Fruit fly (Drosophila melanogaster): ENCODE results near the gene JIL-1.
A peak's percentile ranks its signal among the peaks of the same experiment; 100 is the strongest.

JIL-1 gene

dm6 chr3L:11074043-11074853, 18.7 kb downstream of the JIL-1 start, which contains the start of the genes Pfdn2 and Noc1:
TSS of gene Pfdn2 (minus strand) at chr3L:11074388.
TSS of gene Noc1 (plus strand) at chr3L:11074769.
- peak; percentile 24 for TF ChIP-seq sv (GFP tag; optimal IDR thresholded peaks at IDR 0.05)
- TF ChIP-seq Mio (GFP tag; optimal IDR thresholded peaks at IDR 0.05) = no peak
- TF ChIP-seq tai (GFP tag; optimal IDR thresholded peaks at IDR 0.05) = no peak
- TF ChIP-seq dsf (GFP tag; optimal IDR thresholded peaks at IDR 0.05; ENCODE audit: borderline replicate concordance) = peak; percentile 51
- TF ChIP-seq usp (GFP tag; optimal IDR thresholded peaks at IDR 0.05) = no peak
- TF ChIP-seq psq (GFP tag; optimal IDR thresholded peaks at IDR 0.05) = peak; percentile 54
- no peak for TF ChIP-seq CrebA (GFP tag; optimal IDR thresholded peaks at IDR 0.05; ENCODE audit: borderline replicate concordance)
- TF ChIP-seq Rel (GFP tag; optimal IDR thresholded peaks at IDR 0.05) = no peak
- no peak for TF ChIP-seq Rel (tag; optimal IDR thresholded peaks at IDR 0.05)
- TF ChIP-seq GATAd (GFP tag; optimal IDR thresholded peaks at IDR 0.05) = no peak
- peak; percentile 55 for TF ChIP-seq Myc (optimal IDR thresholded peaks at IDR 0.05)

dm6 chr3L:11071057-11071456, 21.9 kb downstream of the JIL-1 start:
- TF ChIP-seq sage (GFP tag; optimal IDR thresholded peaks at IDR 0.05) (no peak), dl (GFP tag; optimal IDR thresholded peaks at IDR 0.05; ENCODE audit: insufficient read depth in 1 of 2, partially characterized antibody in 2 of 2) (no peak), CrebA (GFP tag; optimal IDR thresholded peaks at IDR 0.05; ENCODE audit: borderline replicate concordance) (no peak), Hr83 (GFP tag; optimal IDR thresholded peaks at IDR 0.05; ENCODE audit: poor library complexity, severe bottlenecking) (no peak), Abd-B (GFP tag; optimal IDR thresholded peaks at IDR 0.05) (no peak), OdsH (GFP tag; optimal IDR thresholded peaks at IDR 0.05) (no peak), Myc (optimal IDR thresholded peaks at IDR 0.05) (no peak), lola (GFP tag; optimal IDR thresholded peaks at IDR 0.05) (no peak), ey (GFP tag; optimal IDR thresholded peaks at IDR 0.05) (no peak), Jra (GFP tag; optimal IDR thresholded peaks at IDR 0.05) (no peak), sv (GFP tag; optimal IDR thresholded peaks at IDR 0.05) (no peak), fru (GFP tag; optimal IDR thresholded peaks at IDR 0.05) (no peak), jim (GFP tag; optimal IDR thresholded peaks at IDR 0.05) (no peak), Rel (GFP tag; optimal IDR thresholded peaks at IDR 0.05) (no peak), Rel (tag; optimal IDR thresholded peaks at IDR 0.05) (no peak), CG9705 (GFP tag; optimal IDR thresholded peaks at IDR 0.05) (no peak), rgr (GFP tag; optimal IDR thresholded peaks at IDR 0.05) (no peak), CG32264 (GFP tag; optimal IDR thresholded peaks at IDR 0.05) (no peak)

dm6 chr3L:11070372-11070854, 22.6 kb downstream of the JIL-1 start, which contains the start of gene Mocs1:
TSS of gene Mocs1 (plus strand) at chr3L:11070526.
- no peak for TF ChIP-seq CG32264 (GFP tag; optimal IDR thresholded peaks at IDR 0.05)
- TF ChIP-seq OdsH (GFP tag; optimal IDR thresholded peaks at IDR 0.05) = peak; percentile 14
- TF ChIP-seq jim (GFP tag; optimal IDR thresholded peaks at IDR 0.05) = peak; percentile 11
- no peak for TF ChIP-seq Abd-B (GFP tag; optimal IDR thresholded peaks at IDR 0.05)
- TF ChIP-seq CrebA (GFP tag; optimal IDR thresholded peaks at IDR 0.05; ENCODE audit: borderline replicate concordance) = no peak
- TF ChIP-seq brk (GFP tag; optimal IDR thresholded peaks at IDR 0.05) = no peak
- TF ChIP-seq Sp1 (GFP tag; optimal IDR thresholded peaks at IDR 0.05) = peak; percentile 31
- TF ChIP-seq usp (GFP tag; optimal IDR thresholded peaks at IDR 0.05) = no peak
- no peak for TF ChIP-seq Mio (GFP tag; optimal IDR thresholded peaks at IDR 0.05)
- TF ChIP-seq dmrt93B (GFP tag; optimal IDR thresholded peaks at IDR 0.05) = no peak
- peak in 1 of 2 experiments; percentile 43 for TF ChIP-seq foxo (GFP tag; optimal IDR thresholded peaks at IDR 0.05)
- no peak for TF ChIP-seq woc (GFP tag; optimal IDR thresholded peaks at IDR 0.05)
- TF ChIP-seq dl (GFP tag; optimal IDR thresholded peaks at IDR 0.05; ENCODE audit: insufficient read depth in 1 of 2, partially characterized antibody in 2 of 2) = no peak
- no peak for TF ChIP-seq GATAd (GFP tag; optimal IDR thresholded peaks at IDR 0.05)
- no peak for TF ChIP-seq lola (GFP tag; optimal IDR thresholded peaks at IDR 0.05)
- no peak for TF ChIP-seq Myc (optimal IDR thresholded peaks at IDR 0.05)
- no peak for TF ChIP-seq dsf (GFP tag; optimal IDR thresholded peaks at IDR 0.05; ENCODE audit: borderline replicate concordance)
- TF ChIP-seq Hnf4 (GFP tag; optimal IDR thresholded peaks at IDR 0.05) = peak; percentile 49
- TF ChIP-seq Vsx2 (GFP tag; optimal IDR thresholded peaks at IDR 0.05; ENCODE audit: partially characterized antibody) = no peak
- TF ChIP-seq h (GFP tag; optimal IDR thresholded peaks at IDR 0.05) = no peak
- TF ChIP-seq br (GFP tag; optimal IDR thresholded peaks at IDR 0.05) = no peak
- TF ChIP-seq tai (GFP tag; optimal IDR thresholded peaks at IDR 0.05) = no peak
- TF ChIP-seq rgr (GFP tag; optimal IDR thresholded peaks at IDR 0.05) = peak; percentile 56
- no peak for TF ChIP-seq N (GFP tag; optimal IDR thresholded peaks at IDR 0.05)
- TF ChIP-seq sage (GFP tag; optimal IDR thresholded peaks at IDR 0.05) = no peak
- no peak for TF ChIP-seq Jra (GFP tag; optimal IDR thresholded peaks at IDR 0.05)
- TF ChIP-seq Rel (GFP tag; optimal IDR thresholded peaks at IDR 0.05) = no peak
- peak; percentile 24 for TF ChIP-seq Rel (tag; optimal IDR thresholded peaks at IDR 0.05)
- TF ChIP-seq sv (GFP tag; optimal IDR thresholded peaks at IDR 0.05) = no peak
- no peak for TF ChIP-seq Dfd (GFP tag; optimal IDR thresholded peaks at IDR 0.05)
- peak; percentile 77 for TF ChIP-seq Hr83 (GFP tag; optimal IDR thresholded peaks at IDR 0.05; ENCODE audit: poor library complexity, severe bottlenecking)
- TF ChIP-seq CG9705 (GFP tag; optimal IDR thresholded peaks at IDR 0.05) = no peak
- TF ChIP-seq Hr78 (GFP tag; optimal IDR thresholded peaks at IDR 0.05) = no peak
- TF ChIP-seq Dif (GFP tag; optimal IDR thresholded peaks at IDR 0.05; ENCODE audit: partially characterized antibody) = peak; percentile 47
- TF ChIP-seq HLH106 (tag; optimal IDR thresholded peaks at IDR 0.05) = no peak
- no peak for TF ChIP-seq psq (GFP tag; optimal IDR thresholded peaks at IDR 0.05)
- TF ChIP-seq fru (GFP tag; optimal IDR thresholded peaks at IDR 0.05) = no peak
- no peak for TF ChIP-seq pan (optimal IDR thresholded peaks at IDR 0.05)
- no peak for TF ChIP-seq ey (GFP tag; optimal IDR thresholded peaks at IDR 0.05)
